Fruit fly (Drosophila melanogaster): ENCODE measurements around the gene nerfin-1.
A peak's percentile ranks its signal among the peaks of the same experiment; 100 is the strongest.

nerfin-1 gene

DNA sequence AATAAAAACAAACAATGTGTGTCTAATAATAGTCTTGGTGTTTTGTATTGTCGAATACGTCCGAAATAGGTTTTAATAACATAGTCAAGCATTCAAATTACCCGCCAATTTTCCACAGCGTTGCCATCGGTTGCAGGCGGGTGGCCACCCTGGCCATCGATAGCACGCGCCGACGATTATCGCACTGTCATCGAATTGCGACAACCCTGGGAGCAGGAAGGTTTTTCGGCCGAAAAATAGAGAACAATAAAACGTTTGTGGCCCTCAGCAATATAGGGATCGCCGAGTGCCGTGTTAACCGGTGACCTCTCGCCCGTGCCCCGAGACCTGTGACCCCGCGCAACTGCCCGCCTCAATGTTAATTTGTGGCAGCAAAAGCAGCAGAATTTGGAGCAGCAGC lies 37.2 kb upstream of the nerfin-1 start, which contains the start of gene Usp10 (continued):
- TF ChIP-seq nerfin-2 (GFP tag; IDR thresholded peaks at IDR 0.05; ENCODE audit: partially characterized antibody): peak; percentile 57
- no peak for TF ChIP-seq CG14050 (GFP tag; IDR thresholded peaks at IDR 0.05)
- TF ChIP-seq ap (GFP tag; IDR thresholded peaks at IDR 0.05): no peak
- no peak for TF ChIP-seq bowl (GFP tag; IDR thresholded peaks at IDR 0.05)
- TF ChIP-seq unc-4 (GFP tag; IDR thresholded peaks at IDR 0.05; ENCODE audit: partially characterized antibody): peak; percentile 74
- no peak for TF ChIP-seq CG8089 (GFP tag; optimal IDR thresholded peaks at IDR 0.05)
- no peak for TF ChIP-seq CG10274 (GFP tag; optimal IDR thresholded peaks at IDR 0.05)
- TF ChIP-seq Scr (GFP tag; IDR thresholded peaks at IDR 0.05; ENCODE audit: partially characterized antibody): peak; percentile 73
- TF ChIP-seq CG11723 (GFP tag; optimal IDR thresholded peaks at IDR 0.05): no peak
- peak; percentile 33 for TF ChIP-seq CG7987 (GFP tag; optimal IDR thresholded peaks at IDR 0.05)
- TF ChIP-seq Mrtf (GFP tag; IDR thresholded peaks at IDR 0.05): no peak
- TF ChIP-seq CG2889 (GFP tag; IDR thresholded peaks at IDR 0.05): no peak
- TF ChIP-seq jing (GFP tag; optimal IDR thresholded peaks at IDR 0.05): no peak
- TF ChIP-seq amos (GFP tag; IDR thresholded peaks at IDR 0.05; ENCODE audit: partially characterized antibody): peak; percentile 88
- no peak for TF ChIP-seq CG5180 (GFP tag; optimal IDR thresholded peaks at IDR 0.05)
- no peak for TF ChIP-seq sr (GFP tag; IDR thresholded peaks at IDR 0.05)
- TF ChIP-seq Side (GFP tag; optimal IDR thresholded peaks at IDR 0.05): no peak
- no peak for TF ChIP-seq Optix (GFP tag; IDR thresholded peaks at IDR 0.05)
- peak; percentile 57 for TF ChIP-seq CG3995 (GFP tag; optimal IDR thresholded peaks at IDR 0.05)
- TF ChIP-seq CG12391 (tag; optimal IDR thresholded peaks at IDR 0.05): peak; percentile 6
- TF ChIP-seq HLHmδ (GFP tag; optimal IDR thresholded peaks at IDR 0.05): no peak
- TF ChIP-seq CG6854 (GFP tag; optimal IDR thresholded peaks at IDR 0.05): no peak
- TF ChIP-seq CG34224 (GFP tag; IDR thresholded peaks at IDR 0.05; ENCODE audit: partially characterized antibody): peak; percentile 70
- TF ChIP-seq CG10209 (GFP tag; optimal IDR thresholded peaks at IDR 0.05): no peak
- no peak for TF ChIP-seq CG15011 (GFP tag; optimal IDR thresholded peaks at IDR 0.05)
- no peak for TF ChIP-seq aop (GFP tag; IDR thresholded peaks at IDR 0.05)
- no peak for TF ChIP-seq D19B (GFP tag; optimal IDR thresholded peaks at IDR 0.05)
- TF ChIP-seq HLH3B (GFP tag; IDR thresholded peaks at IDR 0.05): no peak
- TF ChIP-seq CG13775 (GFP tag; optimal IDR thresholded peaks at IDR 0.05): no peak
- TF ChIP-seq Hand (GFP tag; optimal IDR thresholded peaks at IDR 0.05): no peak
- TF ChIP-seq sd (tag; optimal IDR thresholded peaks at IDR 0.05): no peak
- TF ChIP-seq Ets97D (GFP tag; optimal IDR thresholded peaks at IDR 0.05): peak; percentile 61
- TF ChIP-seq ranshi (GFP tag; IDR thresholded peaks at IDR 0.05): no peak
- TF ChIP-seq vfl (GFP tag; optimal IDR thresholded peaks at IDR 0.05): no peak
- TF ChIP-seq CG11695 (GFP tag; IDR thresholded peaks at IDR 0.05): no peak
- TF ChIP-seq CHES-1-like (GFP tag; optimal IDR thresholded peaks at IDR 0.05): no peak
- TF ChIP-seq Nf-YC (tag; optimal IDR thresholded peaks at IDR 0.05): no peak
- no peak for TF ChIP-seq Mes4 (GFP tag; optimal IDR thresholded peaks at IDR 0.05)
- no peak for TF ChIP-seq CG7357 (GFP tag; IDR thresholded peaks at IDR 0.05)
- no peak for TF ChIP-seq Ravus (GFP tag; IDR thresholded peaks at IDR 0.05)
- TF ChIP-seq Dp (GFP tag; optimal IDR thresholded peaks at IDR 0.05): peak; percentile 98
- no peak for TF ChIP-seq mirr (GFP tag; optimal IDR thresholded peaks at IDR 0.05)
- no peak for TF ChIP-seq jumu (GFP tag; optimal IDR thresholded peaks at IDR 0.05)
- no peak for TF ChIP-seq maf-S (GFP tag; optimal IDR thresholded peaks at IDR 0.05)
- TF ChIP-seq corto (GFP tag; optimal IDR thresholded peaks at IDR 0.05): no peak
- TF ChIP-seq CG6765 (GFP tag; optimal IDR thresholded peaks at IDR 0.05): no peak
- no peak for TF ChIP-seq CG5953 (GFP tag; IDR thresholded peaks at IDR 0.05)
- no peak for TF ChIP-seq CG13123 (GFP tag; optimal IDR thresholded peaks at IDR 0.05)
- no peak for TF ChIP-seq CG6813 (GFP tag; optimal IDR thresholded peaks at IDR 0.05)
- no peak for TF ChIP-seq btn (GFP tag; optimal IDR thresholded peaks at IDR 0.05)
- no peak for TF ChIP-seq CG1529 (GFP tag; optimal IDR thresholded peaks at IDR 0.05)
- no peak for TF ChIP-seq dati (GFP tag; IDR thresholded peaks at IDR 0.05)

Data from whole organism, embryonic.